Fruit fly (Drosophila melanogaster): Measurements from ENCODE around the gene CG3819.

- TF ChIP-seq pdm3 (GFP tag; optimal IDR thresholded peaks at IDR 0.05) (no peak), fd59A (GFP tag; optimal IDR thresholded peaks at IDR 0.05) (no peak), Ets96B (tag; optimal IDR thresholded peaks at IDR 0.05) (no peak), Sox102F (GFP tag; optimal IDR thresholded peaks at IDR 0.05) (no peak), CG16779 (tag; optimal IDR thresholded peaks at IDR 0.05) (no peak), Eip78C (GFP tag) (no peak), CG8319 (GFP tag; optimal IDR thresholded peaks at IDR 0.05) (no peak)
Measured at dm6 chr3L:18922086-18922485, at the start of gene CG3819.

Data from whole organism, prepupa.